Worm (Caenorhabditis elegans) whole organism, dauer: Measurements from ENCODE around the gene T01H3.5.

Source experiments
- unc-62 ChIP-seq: sonication (generic microtip); optimal IDR thresholded peaks from 2 replicates; lab custom pipeline; 2017; ENCODE audit warnings: missing biosample characterization, missing genetic modification reagents, missing genetic modification characterization

T01H3.5 gene

ce11 chrII:7892761-7893272 is 13.4 kb downstream of the T01H3.5 start, which contains the start of gene ptc-1:
ptc-1 (plus strand) TSS chrII:7893222.
- TF ChIP-seq unc-62 (GFP tag; lab: Kevin White, UChicago), result no peak

ce11 chrII:7893648-7894047 is 14.2 kb downstream of the T01H3.5 start:
- TF ChIP-seq unc-62 (GFP tag; lab: Kevin White, UChicago), result no peak

- no peak for TF ChIP-seq unc-62 (GFP tag; lab: Kevin White, UChicago)
These were observed 15.8 kb downstream of the T01H3.5 start for ce11 chrII:7895190-7895589.

ce11 chrII:7900190-7900672 is 20.8 kb downstream of the T01H3.5 start, which contains the start of gene rev-1:
rev-1 (plus strand) TSS chrII:7900622.
- no peak for TF ChIP-seq unc-62 (GFP tag; lab: Kevin White, UChicago)

- no peak for TF ChIP-seq unc-62 (GFP tag; lab: Kevin White, UChicago)
These were observed 21.3 kb downstream of the T01H3.5 start for ce11 chrII:7900762-7901161.

ce11 chrII:7901990-7902389 is 22.6 kb downstream of the T01H3.5 start:
- no peak for TF ChIP-seq unc-62 (GFP tag; lab: Kevin White, UChicago)

- no peak for TF ChIP-seq unc-62 (GFP tag; lab: Kevin White, UChicago)
These were observed 28.2 kb downstream of the T01H3.5 start, which contains the start of gene best-23 for ce11 chrII:7907539-7907997. best-23 (minus strand) TSS chrII:7907589.

- TF ChIP-seq unc-62 (GFP tag; lab: Kevin White, UChicago), result no peak
These were observed 31.6 kb downstream of the T01H3.5 start, which contains the start of gene ZK675.4 for ce11 chrII:7911015-7911414. ZK675.4 (plus strand) TSS chrII:7911315.

- no peak for TF ChIP-seq unc-62 (GFP tag; lab: Kevin White, UChicago)
These were observed 40.8 kb downstream of the T01H3.5 start for ce11 chrII:7920178-7920577.

ce11 chrII:7921155-7921554 is 41.7 kb downstream of the T01H3.5 start:
- TF ChIP-seq unc-62 (GFP tag; lab: Kevin White, UChicago), result no peak

- no peak for TF ChIP-seq unc-62 (GFP tag; lab: Kevin White, UChicago)
These were observed 49.2 kb downstream of the T01H3.5 start, which contains the start of gene spv-1 for ce11 chrII:7928600-7928999. spv-1 (minus strand) TSS chrII:7928700.
